Fruit fly (Drosophila melanogaster): Measurements from ENCODE around the gene N.

N gene

dm6 chrX:3134383-3135101 is at the start of gene N:
TSS of gene N (plus strand) at chrX:3134870.
- peak; percentile 25 for TF ChIP-seq CG1620 (GFP tag; optimal IDR thresholded peaks at IDR 0.05)
- TF ChIP-seq ovo (GFP tag; optimal IDR thresholded peaks at IDR 0.05), result peak; percentile 13
- peak; percentile 44 for TF ChIP-seq Crg-1 (GFP tag; optimal IDR thresholded peaks at IDR 0.05)
- TF ChIP-seq bab1 (GFP tag; optimal IDR thresholded peaks at IDR 0.05), result peak; percentile 80
- no peak for TF ChIP-seq toe (GFP tag; optimal IDR thresholded peaks at IDR 0.05)
- TF ChIP-seq tj (GFP tag; optimal IDR thresholded peaks at IDR 0.05), result no peak
- peak; percentile 4 for TF ChIP-seq pad (GFP tag; optimal IDR thresholded peaks at IDR 0.05)

dm6 chrX:3085839-3086238 is 48.8 kb upstream of the N start:
- no peak for TF ChIP-seq pad (GFP tag; optimal IDR thresholded peaks at IDR 0.05)
- no peak for TF ChIP-seq Mnt (GFP tag; optimal IDR thresholded peaks at IDR 0.05)
- no peak for TF ChIP-seq CG1620 (GFP tag; optimal IDR thresholded peaks at IDR 0.05)
- TF ChIP-seq Crg-1 (GFP tag; optimal IDR thresholded peaks at IDR 0.05), result no peak
- TF ChIP-seq CG11617 (GFP tag; optimal IDR thresholded peaks at IDR 0.05), result no peak
- TF ChIP-seq CG14711 (tag; optimal IDR thresholded peaks at IDR 0.05), result no peak
- TF ChIP-seq bab1 (GFP tag; optimal IDR thresholded peaks at IDR 0.05), result no peak
- TF ChIP-seq CG7101 (tag; optimal IDR thresholded peaks at IDR 0.05), result no peak
- no peak for TF ChIP-seq Hr96 (GFP tag; optimal IDR thresholded peaks at IDR 0.05)
- no peak for TF ChIP-seq toe (GFP tag; optimal IDR thresholded peaks at IDR 0.05)
- no peak for TF ChIP-seq cnc (optimal IDR thresholded peaks at IDR 0.05)
- no peak for TF ChIP-seq CG7045 (GFP tag; optimal IDR thresholded peaks at IDR 0.05)

dm6 chrX:3087114-3087513 is 47.6 kb upstream of the N start:
- TF ChIP-seq CG11617 (GFP tag; optimal IDR thresholded peaks at IDR 0.05) (no peak), bab1 (GFP tag; optimal IDR thresholded peaks at IDR 0.05) (no peak), toe (GFP tag; optimal IDR thresholded peaks at IDR 0.05) (no peak), cnc (optimal IDR thresholded peaks at IDR 0.05) (no peak), pad (GFP tag; optimal IDR thresholded peaks at IDR 0.05) (no peak), CG5204 (GFP tag; optimal IDR thresholded peaks at IDR 0.05) (no peak), ovo (GFP tag; optimal IDR thresholded peaks at IDR 0.05) (no peak), Mnt (GFP tag; optimal IDR thresholded peaks at IDR 0.05) (no peak), kay (GFP tag; ENCODE audit: borderline replicate concordance) (no peak), Crg-1 (GFP tag; optimal IDR thresholded peaks at IDR 0.05) (no peak), Clk (GFP tag; optimal IDR thresholded peaks at IDR 0.05) (no peak), CG7045 (GFP tag; optimal IDR thresholded peaks at IDR 0.05) (no peak), CG12768 (GFP tag; optimal IDR thresholded peaks at IDR 0.05) (no peak), CG14711 (tag; optimal IDR thresholded peaks at IDR 0.05) (no peak), CG1620 (GFP tag; optimal IDR thresholded peaks at IDR 0.05) (no peak), Hr96 (GFP tag; optimal IDR thresholded peaks at IDR 0.05) (no peak), CG7101 (tag; optimal IDR thresholded peaks at IDR 0.05) (no peak), tj (GFP tag; optimal IDR thresholded peaks at IDR 0.05) (no peak), cic (GFP tag; optimal IDR thresholded peaks at IDR 0.05) (no peak)

- TF ChIP-seq pad (GFP tag; optimal IDR thresholded peaks at IDR 0.05), result no peak
- TF ChIP-seq CG5204 (GFP tag; optimal IDR thresholded peaks at IDR 0.05), result no peak
- TF ChIP-seq Mnt (GFP tag; optimal IDR thresholded peaks at IDR 0.05), result no peak
- no peak for TF ChIP-seq CG11617 (GFP tag; optimal IDR thresholded peaks at IDR 0.05)
- no peak for TF ChIP-seq CG33017 (tag; optimal IDR thresholded peaks at IDR 0.05)
- no peak for TF ChIP-seq Hr96 (GFP tag; optimal IDR thresholded peaks at IDR 0.05)
- TF ChIP-seq cic (GFP tag; optimal IDR thresholded peaks at IDR 0.05), result no peak
- TF ChIP-seq CG1620 (GFP tag; optimal IDR thresholded peaks at IDR 0.05), result no peak
- no peak for TF ChIP-seq CG7045 (GFP tag; optimal IDR thresholded peaks at IDR 0.05)
- TF ChIP-seq CG14711 (tag; optimal IDR thresholded peaks at IDR 0.05), result no peak
- TF ChIP-seq CG12768 (GFP tag; optimal IDR thresholded peaks at IDR 0.05), result no peak
- TF ChIP-seq bab1 (GFP tag; optimal IDR thresholded peaks at IDR 0.05), result no peak
- no peak for TF ChIP-seq tj (GFP tag; optimal IDR thresholded peaks at IDR 0.05)
Measured at dm6 chrX:3090930-3091329, 43.7 kb upstream of the N start.

- TF ChIP-seq CG12768 (GFP tag; optimal IDR thresholded peaks at IDR 0.05) (no peak), Hr96 (GFP tag; optimal IDR thresholded peaks at IDR 0.05) (no peak), toe (GFP tag; optimal IDR thresholded peaks at IDR 0.05) (no peak), Clk (GFP tag; optimal IDR thresholded peaks at IDR 0.05) (no peak), CG7101 (tag; optimal IDR thresholded peaks at IDR 0.05) (no peak), CG1620 (GFP tag; optimal IDR thresholded peaks at IDR 0.05) (no peak), cic (GFP tag; optimal IDR thresholded peaks at IDR 0.05) (no peak), CG14711 (tag; optimal IDR thresholded peaks at IDR 0.05) (no peak), Crg-1 (GFP tag; optimal IDR thresholded peaks at IDR 0.05) (no peak), CG11617 (GFP tag; optimal IDR thresholded peaks at IDR 0.05) (no peak), kay (GFP tag; ENCODE audit: borderline replicate concordance) (no peak), pad (GFP tag; optimal IDR thresholded peaks at IDR 0.05) (no peak), bab1 (GFP tag; optimal IDR thresholded peaks at IDR 0.05) (no peak), ovo (GFP tag; optimal IDR thresholded peaks at IDR 0.05) (no peak), CG7045 (GFP tag; optimal IDR thresholded peaks at IDR 0.05) (no peak), cnc (optimal IDR thresholded peaks at IDR 0.05) (no peak), CG33017 (tag; optimal IDR thresholded peaks at IDR 0.05) (no peak), tj (GFP tag; optimal IDR thresholded peaks at IDR 0.05) (no peak), CG5204 (GFP tag; optimal IDR thresholded peaks at IDR 0.05) (no peak)
Measured at dm6 chrX:3096324-3096723, 38.3 kb upstream of the N start.

- TF ChIP-seq pad (GFP tag; optimal IDR thresholded peaks at IDR 0.05), result no peak
- no peak for TF ChIP-seq Hr96 (GFP tag; optimal IDR thresholded peaks at IDR 0.05)
- TF ChIP-seq ovo (GFP tag; optimal IDR thresholded peaks at IDR 0.05), result no peak
- no peak for TF ChIP-seq kay (GFP tag; ENCODE audit: borderline replicate concordance)
- no peak for TF ChIP-seq CG5204 (GFP tag; optimal IDR thresholded peaks at IDR 0.05)
- TF ChIP-seq Crg-1 (GFP tag; optimal IDR thresholded peaks at IDR 0.05), result no peak
- no peak for TF ChIP-seq CG14711 (tag; optimal IDR thresholded peaks at IDR 0.05)
- TF ChIP-seq Clk (GFP tag; optimal IDR thresholded peaks at IDR 0.05), result no peak
- TF ChIP-seq CG1620 (GFP tag; optimal IDR thresholded peaks at IDR 0.05), result no peak
- TF ChIP-seq CG12768 (GFP tag; optimal IDR thresholded peaks at IDR 0.05), result no peak
- no peak for TF ChIP-seq CG33017 (tag; optimal IDR thresholded peaks at IDR 0.05)
- TF ChIP-seq tj (GFP tag; optimal IDR thresholded peaks at IDR 0.05), result peak; percentile 47
- TF ChIP-seq toe (GFP tag; optimal IDR thresholded peaks at IDR 0.05), result no peak
- peak; percentile 5 for TF ChIP-seq CG7101 (tag; optimal IDR thresholded peaks at IDR 0.05)
Measured at dm6 chrX:3097008-3097407, 37.7 kb upstream of the N start.
